Fruit fly (Drosophila melanogaster) whole organism, embryonic: ENCODE measurements around the gene CG42272.

ENCODE experiments used
- Asciz ChIP-seq: fragments of 200-800 bp; sonication (Bioruptor generic); optimal IDR thresholded peaks from 2 replicates; lab custom pipeline; 2017; ENCODE audit warnings: missing biosample characterization, mild to moderate bottlenecking, missing genetic modification characterization, missing genetic modification reagents
- CG1024 ChIP-seq: fragments of 200-800 bp; sonication (Bioruptor generic); IDR thresholded peaks from 2 replicates; pipeline ENCODE4 v1.3.6; 2022; ENCODE audit warnings: missing biosample characterization, missing genetic modification characterization
- CG12071 ChIP-seq: fragments of 200-800 bp; sonication (Bioruptor generic); optimal IDR thresholded peaks from 3 replicates; lab custom pipeline; 2018; ENCODE audit warnings: missing biosample characterization, mild to moderate bottlenecking, missing genetic modification characterization
- CG1233 ChIP-seq: fragments of 200-800 bp; sonication (Bioruptor generic); optimal IDR thresholded peaks from 4 replicates; lab custom pipeline; 2018; ENCODE audit warnings: missing biosample characterization, mild to moderate bottlenecking, missing genetic modification characterization
- CG15696 ChIP-seq: fragments of 200-800 bp; sonication (Bioruptor generic); optimal IDR thresholded peaks from 2 replicates; lab custom pipeline; 2019; ENCODE audit warnings: missing biosample characterization, mild to moderate bottlenecking, missing genetic modification characterization, moderate library complexity
- CG1603 ChIP-seq: fragments of 200-800 bp; sonication (Bioruptor generic); optimal IDR thresholded peaks from 2 replicates; lab custom pipeline; 2019; ENCODE audit warnings: missing biosample characterization, mild to moderate bottlenecking, missing genetic modification characterization, moderate library complexity
- CG16779 ChIP-seq: fragments of 200-800 bp; sonication (Bioruptor generic); IDR thresholded peaks from 2 replicates; pipeline ENCODE4 v1.3.6; 2022; ENCODE audit warnings: missing biosample characterization, missing genetic modification characterization
- CG17359 ChIP-seq: fragments of 200-800 bp; sonication (Bioruptor generic); optimal IDR thresholded peaks from 3 replicates; lab custom pipeline; 2018; ENCODE audit warnings: missing biosample characterization, mild to moderate bottlenecking, missing genetic modification characterization, moderate library complexity
- CG1792 ChIP-seq: fragments of 200-800 bp; sonication (Bioruptor generic); optimal IDR thresholded peaks from 2 replicates; lab custom pipeline; 2016; ENCODE audit warnings: missing biosample characterization, missing genetic modification characterization
- CG18011 ChIP-seq: fragments of 200-800 bp; sonication (Bioruptor generic); optimal IDR thresholded peaks from 2 replicates; lab custom pipeline; 2017; ENCODE audit warnings: missing biosample characterization, missing genetic modification characterization, mild to moderate bottlenecking, moderate library complexity, missing genotype
- CG1832 ChIP-seq: fragments of 200-800 bp; sonication (Bioruptor generic); optimal IDR thresholded peaks from 2 replicates; lab custom pipeline; 2017; ENCODE audit warnings: missing biosample characterization, mild to moderate bottlenecking, missing genetic modification characterization, inconsistent platforms
- CG2875 ChIP-seq: fragments of 200-800 bp; sonication (Bioruptor generic); optimal IDR thresholded peaks from 2 replicates; lab custom pipeline; 2017; ENCODE audit warnings: missing biosample characterization, mild to moderate bottlenecking, missing genetic modification characterization, missing genetic modification reagents
- CG33557 ChIP-seq: fragments of 200-800 bp; sonication (Bioruptor generic); optimal IDR thresholded peaks from 2 replicates; lab custom pipeline; 2019; ENCODE audit warnings: missing biosample characterization, mild to moderate bottlenecking, missing genetic modification characterization, moderate library complexity
- CG3847 ChIP-seq: fragments of 200-800 bp; sonication (Bioruptor generic); IDR thresholded peaks from 2 replicates; pipeline ENCODE4 v1.3.6; 2022; ENCODE audit warnings: missing biosample characterization, missing genetic modification characterization
- CG5245 ChIP-seq: fragments of 200-800 bp; sonication (Bioruptor generic); optimal IDR thresholded peaks from 3 replicates; lab custom pipeline; 2016; ENCODE audit warnings: missing biosample characterization, missing genetic modification characterization
- CG6813 ChIP-seq: fragments of 200-800 bp; sonication (Bioruptor generic); optimal IDR thresholded peaks from 2 replicates; lab custom pipeline; 2017; ENCODE audit warnings: missing biosample characterization, missing genetic modification characterization, mild to moderate bottlenecking, moderate library complexity, missing genetic modification reagents
- CG7372 ChIP-seq: fragments of 200-800 bp; sonication (Bioruptor generic); IDR thresholded peaks from 2 replicates; pipeline ENCODE4 v1.3.6; 2022; ENCODE audit warnings: missing biosample characterization, missing genetic modification characterization
- CG8765 ChIP-seq: fragments of 200-800 bp; sonication (Bioruptor generic); IDR thresholded peaks from 2 replicates; pipeline ENCODE4 v1.3.6; 2022; ENCODE audit warnings: missing biosample characterization, missing genetic modification characterization
- Deaf1 ChIP-seq: fragments of 200-800 bp; optimal IDR thresholded peaks from 3 replicates; lab custom pipeline; 2019; ENCODE audit warnings: missing biosample characterization, mild to moderate bottlenecking, missing genetic modification characterization, moderate library complexity
- Ets65A ChIP-seq: fragments of 200-800 bp; sonication (Bioruptor generic); peaks from one replicate; lab custom pipeline; 2016; ENCODE audit warnings: missing biosample characterization, missing genetic modification characterization
- Hr3 ChIP-seq: fragments of 200-800 bp; sonication (Bioruptor generic); optimal IDR thresholded peaks from 3 replicates; lab custom pipeline; 2016; ENCODE audit warnings: missing biosample characterization, missing genetic modification characterization
- Lim3 ChIP-seq: fragments of 200-800 bp; sonication (Bioruptor generic); IDR thresholded peaks from 2 replicates; pipeline ENCODE4 v1.3.6; 2022; ENCODE audit warnings: missing biosample characterization, missing genetic modification characterization
- MTF-1 ChIP-seq: fragments of 200-800 bp; sonication (Bioruptor generic); optimal IDR thresholded peaks from 2 replicates; lab custom pipeline; 2018; ENCODE audit warnings: missing biosample characterization, mild to moderate bottlenecking, missing genetic modification characterization, borderline replicate concordance
- Med ChIP-seq: fragments of 200-800 bp; sonication (Bioruptor generic); peaks from one replicate; lab custom pipeline; 2016; ENCODE audit warnings: missing biosample characterization, missing genetic modification characterization, mild to moderate bottlenecking, inconsistent platforms, moderate library complexity
- Mes4 ChIP-seq: fragments of 200-800 bp; sonication (Bioruptor generic); optimal IDR thresholded peaks from 2 replicates; lab custom pipeline; 2016; ENCODE audit warnings: missing biosample characterization, missing genetic modification characterization
- Neu2 ChIP-seq: fragments of 200-800 bp; sonication (Bioruptor generic); optimal IDR thresholded peaks from 3 replicates; lab custom pipeline; 2016; ENCODE audit warnings: missing biosample characterization, missing genetic modification characterization, borderline replicate concordance
- Nf-YB ChIP-seq: fragments of 200-800 bp; sonication (Bioruptor generic); optimal IDR thresholded peaks from 3 replicates; lab custom pipeline; 2019; ENCODE audit warnings: missing biosample characterization, mild to moderate bottlenecking, missing genetic modification characterization, moderate library complexity
- Nf-YC ChIP-seq: fragments of 200-800 bp; optimal IDR thresholded peaks from 3 replicates; lab custom pipeline; 2019; ENCODE audit warnings: missing biosample characterization, mild to moderate bottlenecking, missing genetic modification characterization, moderate library complexity
- PHDP ChIP-seq: fragments of 200-800 bp; sonication (Bioruptor generic); optimal IDR thresholded peaks from 3 replicates; lab custom pipeline; 2018; ENCODE audit warnings: missing biosample characterization, mild to moderate bottlenecking, missing genetic modification characterization, moderate library complexity
- Pdp1 ChIP-seq, 2 experiments: fragments of 200-800 bp; sonication (Bioruptor generic); optimal IDR thresholded peaks; 3 replicates each; lab custom pipeline; 2016; ENCODE audit warnings: missing biosample characterization in 2 of 2, missing genetic modification characterization in 2 of 2, mild to moderate bottlenecking in 1 of 2, moderate library complexity in 1 of 2
- Ptx1 ChIP-seq: fragments of 200-800 bp; sonication (Bioruptor generic); IDR thresholded peaks from 2 replicates; pipeline ENCODE4 v1.3.6; 2022; ENCODE audit warnings: missing biosample characterization, missing genetic modification characterization
- Sox102F ChIP-seq: fragments of 200-800 bp; sonication (Bioruptor generic); optimal IDR thresholded peaks from 2 replicates; lab custom pipeline; 2018; ENCODE audit warnings: missing biosample characterization, mild to moderate bottlenecking, missing genetic modification characterization, moderate library complexity
- Vsx1 ChIP-seq: fragments of 200-800 bp; sonication (Bioruptor generic); optimal IDR thresholded peaks from 2 replicates; lab custom pipeline; 2017; ENCODE audit warnings: missing biosample characterization, mild to moderate bottlenecking, missing genetic modification characterization, missing genetic modification reagents
- Xbp1 ChIP-seq: fragments of 200-800 bp; sonication (Bioruptor generic); optimal IDR thresholded peaks from 3 replicates; lab custom pipeline; 2016; ENCODE audit warnings: missing biosample characterization, mild to moderate bottlenecking, missing genetic modification characterization
- Xrp1 ChIP-seq: fragments of 200-800 bp; sonication (Bioruptor generic); IDR thresholded peaks from 2 replicates; pipeline ENCODE4 v1.3.6; 2022; ENCODE audit warnings: missing biosample characterization, missing genetic modification characterization
- al ChIP-seq: fragments of 200-800 bp; sonication (Bioruptor generic); IDR thresholded peaks from 2 replicates; pipeline ENCODE4 v1.3.6; 2022; ENCODE audit warnings: missing biosample characterization, missing genetic modification characterization
- ara ChIP-seq: fragments of 200-800 bp; sonication (Bioruptor generic); IDR thresholded peaks from 2 replicates; pipeline ENCODE4 v1.3.6; 2022; ENCODE audit warnings: missing biosample characterization, missing genetic modification characterization
- cad ChIP-seq: fragments of >200 bp; optimal IDR thresholded peaks from 2 replicates; lab custom pipeline; 2017; ENCODE audit warnings: missing biosample characterization, missing genetic modification characterization
- ci ChIP-seq: fragments of 200-800 bp; sonication (Bioruptor generic); IDR thresholded peaks from 3 replicates; pipeline ENCODE4 v1.3.6; 2022; ENCODE audit warnings: missing biosample characterization, missing genetic modification characterization
- crol ChIP-seq: fragments of 200-800 bp; sonication (Bioruptor generic); IDR thresholded peaks from 2 replicates; pipeline ENCODE4 v1.3.6; 2022; ENCODE audit warnings: missing biosample characterization, missing genetic modification characterization
- fd64A ChIP-seq: fragments of 200-800 bp; sonication (Bioruptor generic); optimal IDR thresholded peaks from 3 replicates; lab custom pipeline; 2018; ENCODE audit warnings: missing biosample characterization, mild to moderate bottlenecking, missing genetic modification characterization
- nom ChIP-seq: fragments of 200-800 bp; sonication (Bioruptor generic); optimal IDR thresholded peaks from 2 replicates; lab custom pipeline; 2017; ENCODE audit warnings: missing biosample characterization, missing genetic modification characterization, mild to moderate bottlenecking, moderate library complexity, missing genetic modification reagents
- org-1 ChIP-seq: fragments of 200-800 bp; sonication (Bioruptor generic); optimal IDR thresholded peaks from 2 replicates; lab custom pipeline; 2017; ENCODE audit warnings: missing biosample characterization, missing genetic modification characterization
- pnt ChIP-seq: fragments of 200-800 bp; sonication (Bioruptor generic); optimal IDR thresholded peaks from 3 replicates; lab custom pipeline; 2016; ENCODE audit warnings: missing biosample characterization, missing genetic modification characterization
- row ChIP-seq: fragments of 200-800 bp; sonication (Bioruptor generic); IDR thresholded peaks from 3 replicates; pipeline ENCODE4 v1.3.6; 2022; ENCODE audit warnings: missing biosample characterization, missing genetic modification characterization
- scrt ChIP-seq: fragments of 200-800 bp; sonication (Bioruptor generic); optimal IDR thresholded peaks from 2 replicates; lab custom pipeline; 2018; ENCODE audit warnings: missing biosample characterization, mild to moderate bottlenecking, missing genetic modification characterization, moderate library complexity
- sens ChIP-seq: fragments of 200-800 bp; sonication (Bioruptor generic); peaks from one replicate; lab custom pipeline; 2016; ENCODE audit warnings: missing biosample characterization, missing genetic modification characterization
- wdn ChIP-seq: fragments of 200-800 bp; sonication (Bioruptor generic); IDR thresholded peaks from 2 replicates; pipeline ENCODE4 v1.3.6; 2022; ENCODE audit warnings: missing biosample characterization, missing genetic modification characterization
- zfh1 ChIP-seq: fragments of 200-800 bp; sonication (Bioruptor generic); IDR thresholded peaks from 3 replicates; pipeline ENCODE4 v1.3.6; 2022; ENCODE audit warnings: missing biosample characterization, missing genetic modification characterization

CG42272 gene

dm6 chr3L:5785237-5786062, 17.4 kb upstream of the CG42272 start:
- TF ChIP-seq sens (GFP tag; lab: Kevin White, UChicago) (peak; percentile 85), CG3847 (GFP tag; lab: Robert Waterston, UW) (no peak), Xrp1 (GFP tag; lab: Robert Waterston, UW) (peak; percentile 57), CG1024 (GFP tag; lab: Robert Waterston, UW) (peak; percentile 20; the same call in 1 of the 2 replicates), Ets65A (peak; percentile 58), Xbp1 (GFP tag; lab: Kevin White, UChicago) (no peak), CG5245 (GFP tag; lab: Kevin White, UChicago) (no peak), Hr3 (no peak), Pdp1 (GFP tag; optimal IDR thresholded peaks at IDR 0.05; lab: Kevin White, UChicago) (peak in 1 of 2 experiments; percentile 57), CG7372 (GFP tag; lab: Robert Waterston, UW) (no peak), Deaf1 (tag; lab: Kevin White, UChicago) (no peak), CG16779 (GFP tag; lab: Robert Waterston, UW) (no peak), Mes4 (GFP tag; lab: Kevin White, UChicago) (no peak), Asciz (GFP tag; lab: Kevin White, UChicago) (peak; percentile 59), CG1233 (GFP tag; lab: Kevin White, UChicago) (peak; percentile 26), cad (no peak), CG1832 (GFP tag; lab: Kevin White, UChicago) (peak; percentile 36), crol (peak; percentile 39; the same call in 1 of the 2 replicates), CG1792 (no peak), ara (GFP tag; lab: Robert Waterston, UW) (0 out of 2 replicates have a peak, but pooled peaks have one; percentile 11), MTF-1 (GFP tag; lab: Kevin White, UChicago) (peak; percentile 6), PHDP (tag; lab: Kevin White, UChicago) (peak; percentile 6), org-1 (GFP tag; lab: Kevin White, UChicago) (peak; percentile 11), nom (GFP tag; lab: Kevin White, UChicago) (no peak), al (GFP tag; lab: Robert Waterston, UW) (no peak), Nf-YB (GFP tag; lab: Kevin White, UChicago) (peak; percentile 34), CG18011 (GFP tag; lab: Kevin White, UChicago) (no peak), CG8765 (GFP tag; lab: Robert Waterston, UW) (no peak), CG6813 (peak; percentile 51), zfh1 (GFP tag; lab: Robert Waterston, UW) (peak; percentile 20; the same call in 1 of the 3 replicates), fd64A (GFP tag; lab: Kevin White, UChicago) (peak; percentile 2), scrt (no peak), CG17359 (tag; lab: Kevin White, UChicago) (peak; percentile 17), CG2875 (peak; percentile 31), Sox102F (peak; percentile 37), wdn (GFP tag; lab: Robert Waterston, UW) (no peak), Med (GFP tag; lab: Kevin White, UChicago) (peak; percentile 0), CG12071 (GFP tag; lab: Kevin White, UChicago) (peak; percentile 7), ci (GFP tag; lab: Robert Waterston, UW) (0 out of 3 replicates have a peak, but pooled peaks have one; percentile 21), pnt (GFP tag; lab: Kevin White, UChicago) (no peak), Vsx1 (peak; percentile 1), Nf-YC (tag; lab: Kevin White, UChicago) (peak; percentile 41), Ptx1 (GFP tag; lab: Robert Waterston, UW) (no peak), CG15696 (peak; percentile 22), Lim3 (GFP tag; lab: Robert Waterston, UW) (no peak), CG1603 (tag; lab: Kevin White, UChicago) (peak; percentile 30), row (GFP tag; lab: Robert Waterston, UW) (no peak), Neu2 (GFP tag; lab: Kevin White, UChicago) (peak; percentile 2), CG33557 (GFP tag; lab: Kevin White, UChicago) (no peak)
